Worm (Caenorhabditis elegans) whole organism, early embryonic: ENCODE data around the gene idpc-3.

ENCODE experiments used
- F13C5.2 ChIP-seq: sonication (generic microtip); optimal IDR thresholded peaks from 2 replicates; lab custom pipeline; 2017; ENCODE audit warnings: mild to moderate bottlenecking, missing genetic modification characterization, inconsistent platforms, missing compliant biosample characterization
- aly-1 ChIP-seq: sonication (generic microtip); optimal IDR thresholded peaks from 2 replicates; lab custom pipeline; 2016; ENCODE audit warnings: missing genetic modification characterization, missing compliant biosample characterization
- ama-1 ChIP-seq: fragments of 150-350 bp; optimal IDR thresholded peaks from 2 replicates; lab custom pipeline; 2014
- flt-1 ChIP-seq: fragments of 200-800 bp; sonication (Bioruptor generic); IDR thresholded peaks from 2 replicates; pipeline ENCODE4 v1.3.6; 2022; ENCODE audit warnings: missing genetic modification characterization, missing compliant biosample characterization
- hmg-4 ChIP-seq: fragments of 200-800 bp; sonication (Bioruptor generic); optimal IDR thresholded peaks from 2 replicates; lab custom pipeline; 2018; ENCODE audit warnings: mild to moderate bottlenecking, missing genetic modification characterization, missing compliant biosample characterization
- tra-4 ChIP-seq: sonication (generic microtip); optimal IDR thresholded peaks from 2 replicates; lab custom pipeline; 2017; ENCODE audit warnings: missing genetic modification characterization, missing compliant biosample characterization

DNA sequence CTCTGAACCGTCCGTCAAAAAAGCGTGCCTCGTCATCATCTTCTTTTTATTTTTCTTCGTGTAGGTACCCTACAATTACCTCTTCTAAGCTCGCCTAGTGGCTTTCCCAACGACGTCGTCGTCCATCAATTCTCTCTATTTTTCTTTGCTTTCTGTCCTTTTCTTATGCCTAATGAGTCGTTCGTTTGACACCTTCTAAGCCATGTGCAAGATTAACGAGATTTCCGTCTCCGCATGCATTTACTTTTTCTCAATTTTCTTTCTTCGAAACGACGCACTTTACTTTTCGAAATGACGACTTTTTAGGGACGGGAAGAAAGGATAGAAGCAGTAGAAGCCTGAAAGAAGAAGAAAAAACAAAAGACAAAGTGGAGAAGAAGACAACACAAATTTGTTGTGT lies 37.4 kb upstream of the idpc-3 start, which contains the start of gene ZK287.1:
- TF ChIP-seq aly-1 (tag; lab: Kevin White, UChicago) (no peak), flt-1 (GFP tag; lab: Robert Waterston, UW) (no peak), ama-1 (lab: Kevin White, UChicago) (no peak), hmg-4 (GFP tag; lab: Kevin White, UChicago) (no peak), tra-4 (tag; lab: Kevin White, UChicago) (no peak), F13C5.2 (no peak)
